Fruit fly (Drosophila melanogaster) whole organism, adult: Measurements from ENCODE around the gene HHEX.

Experiments
- CG11617 ChIP-seq: fragments of 200-800 bp; sonication (Bioruptor generic); optimal IDR thresholded peaks from 2 replicates; lab custom pipeline; 2017; ENCODE audit warnings: mild to moderate bottlenecking, missing biosample characterization, missing genetic modification reagents, missing genetic modification characterization
- CG12768 ChIP-seq: fragments of 200-800 bp; sonication (Bioruptor generic); optimal IDR thresholded peaks from 2 replicates; lab custom pipeline; 2017; ENCODE audit warnings: missing biosample characterization, missing genetic modification characterization, mild to moderate bottlenecking, moderate library complexity, missing genetic modification reagents
- CG14711 ChIP-seq: fragments of 200-800 bp; sonication (Bioruptor generic); optimal IDR thresholded peaks from 2 replicates; lab custom pipeline; 2018; ENCODE audit warnings: missing biosample characterization, mild to moderate bottlenecking, missing genetic modification characterization, moderate library complexity
- CG1620 ChIP-seq: fragments of 200-800 bp; sonication (Bioruptor generic); optimal IDR thresholded peaks from 2 replicates; lab custom pipeline; 2016; ENCODE audit warnings: missing biosample characterization, missing genetic modification characterization
- CG33017 ChIP-seq: fragments of 200-800 bp; sonication (Bioruptor generic); optimal IDR thresholded peaks from 2 replicates; lab custom pipeline; 2018; ENCODE audit warnings: missing biosample characterization, mild to moderate bottlenecking, missing genetic modification characterization, moderate library complexity
- CG5204 ChIP-seq: fragments of 200-800 bp; sonication (Bioruptor generic); optimal IDR thresholded peaks from 2 replicates; lab custom pipeline; 2016; ENCODE audit warnings: missing biosample characterization, missing genetic modification characterization
- CG7045 ChIP-seq: fragments of 200-800 bp; sonication (Bioruptor generic); optimal IDR thresholded peaks from 2 replicates; lab custom pipeline; 2017; ENCODE audit warnings: missing biosample characterization, mild to moderate bottlenecking, missing genetic modification characterization
- CG7101 ChIP-seq: fragments of 200-800 bp; sonication (Bioruptor generic); optimal IDR thresholded peaks from 2 replicates; lab custom pipeline; 2018; ENCODE audit warnings: missing biosample characterization, mild to moderate bottlenecking, missing genetic modification characterization, moderate library complexity
- Hr96 ChIP-seq: fragments of 200-800 bp; sonication (Bioruptor generic); optimal IDR thresholded peaks from 2 replicates; lab custom pipeline; 2016; ENCODE audit warnings: missing biosample characterization, missing genetic modification characterization
- Mnt ChIP-seq: fragments of 200-800 bp; sonication (Bioruptor generic); optimal IDR thresholded peaks from 2 replicates; lab custom pipeline; 2016; ENCODE audit warnings: missing biosample characterization, mild to moderate bottlenecking, missing genetic modification characterization
- bab1 ChIP-seq: fragments of 200-800 bp; sonication (Bioruptor generic); optimal IDR thresholded peaks from 3 replicates; lab custom pipeline; 2019; ENCODE audit warnings: missing biosample characterization, mild to moderate bottlenecking, missing genetic modification characterization, moderate library complexity
- cic ChIP-seq: fragments of 200-800 bp; sonication (Bioruptor generic); optimal IDR thresholded peaks from 2 replicates; lab custom pipeline; 2017; ENCODE audit warnings: missing biosample characterization, mild to moderate bottlenecking, missing genetic modification characterization, moderate library complexity
- cnc ChIP-seq, 2 experiments: fragments of >200 bp; optimal IDR thresholded peaks; 2 replicates each; lab custom pipeline; 2017
- ovo ChIP-seq: fragments of 200-800 bp; sonication (Bioruptor generic); optimal IDR thresholded peaks from 2 replicates; lab custom pipeline; 2016; ENCODE audit warnings: missing biosample characterization, missing genetic modification characterization
- pad ChIP-seq: fragments of 200-800 bp; sonication (Bioruptor generic); optimal IDR thresholded peaks from 3 replicates; lab custom pipeline; 2017; ENCODE audit warnings: missing biosample characterization, missing genetic modification characterization, mild to moderate bottlenecking, moderate library complexity, missing genetic modification reagents
- tj ChIP-seq: fragments of 200-800 bp; sonication (Bioruptor generic); optimal IDR thresholded peaks from 3 replicates; lab custom pipeline; 2017; ENCODE audit warnings: missing biosample characterization, mild to moderate bottlenecking, missing genetic modification characterization, moderate library complexity

The HHEX gene

DNA sequence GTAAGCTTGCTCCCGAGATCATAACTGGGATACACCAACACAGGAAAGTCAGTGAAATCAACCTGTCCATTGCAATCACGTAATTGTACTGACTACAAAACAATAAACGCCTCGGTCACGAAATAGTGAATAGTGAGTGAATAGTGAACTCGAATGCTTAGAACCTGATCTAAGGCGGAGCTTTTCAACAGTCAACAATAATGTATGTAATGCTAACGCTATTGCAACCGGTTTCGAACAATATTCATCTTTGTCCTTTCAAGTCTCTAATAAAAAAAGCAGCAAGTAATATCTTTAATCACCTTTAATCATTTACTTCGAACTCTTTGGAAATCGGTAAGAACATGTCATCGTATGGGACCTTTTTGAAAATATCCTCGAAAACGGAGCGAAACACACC, 35.0 kb downstream of the HHEX start, which contains the start of gene CG31189:
Gene CG31189 (minus strand): TSS at position 101 of the 400 bp plus-strand sequence.
- TF ChIP-seq CG7045 (GFP tag; lab: Kevin White, UChicago) (no peak), CG5204 (no peak), bab1 (no peak), CG12768 (no peak), pad (GFP tag; lab: Kevin White, UChicago) (no peak), Hr96 (GFP tag; lab: Kevin White, UChicago) (no peak), CG7101 (tag; lab: Kevin White, UChicago) (no peak), CG14711 (tag; lab: Kevin White, UChicago) (no peak)

DNA sequence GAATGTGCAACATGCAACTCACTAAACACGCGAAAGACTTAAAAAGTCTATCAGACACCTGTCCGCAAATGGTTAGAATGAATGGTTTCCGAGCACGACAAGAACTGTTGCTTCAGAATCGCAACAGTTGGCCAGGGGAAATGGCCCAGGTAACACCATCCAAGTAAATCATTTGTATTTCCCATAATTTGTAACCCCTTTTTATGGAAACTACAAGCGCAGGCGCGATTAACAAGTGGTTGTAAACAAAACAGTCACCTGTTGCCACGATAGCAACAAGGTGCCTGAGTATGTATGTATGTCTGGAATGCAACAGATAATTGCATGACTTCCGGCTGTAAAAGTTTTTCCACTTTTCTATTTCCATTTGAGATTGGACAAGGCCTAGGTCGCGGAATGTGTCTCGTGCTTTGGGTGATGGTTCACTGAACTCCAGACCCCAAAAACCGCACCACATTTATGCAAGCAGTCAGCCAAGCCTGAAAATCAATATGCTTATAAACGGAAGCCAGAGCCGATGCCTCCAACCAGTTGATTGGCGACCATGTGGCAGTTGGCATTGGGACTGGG, 37.1 kb downstream of the HHEX start, which contains the start of gene CG12278:
Gene CG12278 (plus strand): TSS at position 520 of the 570 bp plus-strand sequence.
- TF ChIP-seq tj (GFP tag; lab: Kevin White, UChicago) (no peak), pad (GFP tag; lab: Kevin White, UChicago) (peak; percentile 72), cnc (optimal IDR thresholded peaks at IDR 0.05; lab: Kevin White, UChicago) (no peak), CG14711 (tag; lab: Kevin White, UChicago) (no peak), bab1 (no peak), CG7101 (tag; lab: Kevin White, UChicago) (no peak), cic (GFP tag; lab: Kevin White, UChicago) (no peak)

DNA sequence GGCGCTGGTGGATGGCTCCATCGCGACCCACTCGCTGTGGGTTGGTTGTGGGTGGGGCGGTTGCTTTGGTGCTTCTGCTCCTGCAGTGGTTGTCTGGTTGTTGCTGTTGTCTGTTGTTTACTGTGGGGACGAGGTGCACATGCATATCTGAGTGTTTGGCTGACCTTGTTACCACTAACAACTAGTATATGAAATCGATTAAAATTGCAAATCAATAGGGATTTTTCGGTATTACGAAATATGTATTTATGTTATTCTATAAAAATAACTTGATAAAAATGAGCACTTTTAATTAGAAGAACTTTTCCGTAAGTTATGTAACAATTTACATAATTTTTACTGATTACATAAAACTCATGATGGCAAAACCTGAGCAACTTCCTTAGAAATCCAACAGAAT, 38.3 kb downstream of the HHEX start, which contains the start of gene Dhc93AB:
Gene Dhc93AB (minus strand): TSS at position 101 of the 400 bp plus-strand sequence.
- no peak for TF ChIP-seq CG14711 (tag; lab: Kevin White, UChicago)
- TF ChIP-seq CG7101 (tag; lab: Kevin White, UChicago) = no peak
- TF ChIP-seq ovo (GFP tag; lab: Kevin White, UChicago) = no peak
- no peak for TF ChIP-seq CG12768
- TF ChIP-seq tj (GFP tag; lab: Kevin White, UChicago) = no peak
- no peak for TF ChIP-seq Hr96 (GFP tag; lab: Kevin White, UChicago)
- TF ChIP-seq cic (GFP tag; lab: Kevin White, UChicago) = no peak
- TF ChIP-seq CG33017 (tag; lab: Kevin White, UChicago) = no peak
- TF ChIP-seq CG1620 (GFP tag; lab: Kevin White, UChicago) = no peak
- no peak for TF ChIP-seq pad (GFP tag; lab: Kevin White, UChicago)
- no peak for TF ChIP-seq CG11617 (GFP tag; lab: Kevin White, UChicago)
- TF ChIP-seq Mnt (GFP tag; lab: Kevin White, UChicago) = no peak
- no peak for TF ChIP-seq CG7045 (GFP tag; lab: Kevin White, UChicago)
